Worm (Caenorhabditis elegans) whole organism, young adult: ENCODE data around the gene F25G6.8.

Experiments used
- B0019.2 ChIP-seq: fragments of 200-800 bp; sonication (Bioruptor generic); conservative IDR thresholded peaks from 2 replicates; pipeline ENCODE4 v1.3.6; 2022; ENCODE audit warnings: missing genetic modification reagents, missing genetic modification characterization, missing compliant biosample characterization
- B0336.3 ChIP-seq: fragments of 200-800 bp; sonication (Bioruptor generic); IDR thresholded peaks from 2 replicates; pipeline ENCODE4 v1.3.6; 2022; ENCODE audit warnings: missing genetic modification characterization, missing compliant biosample characterization
- F22D6.2 ChIP-seq: sonication (generic microtip); optimal IDR thresholded peaks from 2 replicates; lab custom pipeline; 2016; ENCODE audit warnings: mild to moderate bottlenecking, missing genetic modification characterization, missing compliant biosample characterization
- F23B12.7 ChIP-seq: sonication (generic microtip); optimal IDR thresholded peaks from 2 replicates; lab custom pipeline; 2017; ENCODE audit warnings: missing genetic modification characterization, mild to moderate bottlenecking, missing compliant biosample characterization, antibody characterized with exemption, moderate library complexity; ENCODE audit not compliant: insufficient read depth
- F39B2.1 ChIP-seq: fragments of 200-800 bp; sonication (Bioruptor generic); IDR thresholded peaks from 2 replicates; pipeline ENCODE4 v1.3.6; 2022; ENCODE audit warnings: missing genetic modification reagents, missing genetic modification characterization, missing compliant biosample characterization
- K11D2.4 ChIP-seq: fragments of 200-800 bp; sonication (Bioruptor generic); IDR thresholded peaks from 2 replicates; pipeline ENCODE4 v1.3.6; 2022; ENCODE audit warnings: missing genetic modification reagents, missing genetic modification characterization, missing compliant biosample characterization
- K12H6.12 ChIP-seq: fragments of 200-800 bp; sonication (Bioruptor generic); optimal IDR thresholded peaks from 2 replicates; lab custom pipeline; 2018; ENCODE audit warnings: mild to moderate bottlenecking, missing genetic modification characterization, missing compliant biosample characterization
- T07F8.4 ChIP-seq: sonication (generic microtip); optimal IDR thresholded peaks from 2 replicates; lab custom pipeline; 2016; ENCODE audit warnings: mild to moderate bottlenecking, missing genetic modification characterization, moderate library complexity, missing compliant biosample characterization
- T26A5.8 ChIP-seq: sonication (generic microtip); optimal IDR thresholded peaks from 2 replicates; lab custom pipeline; 2016; ENCODE audit warnings: missing genetic modification characterization, missing compliant biosample characterization
- Y53G8AR.9 ChIP-seq: fragments of 200-800 bp; sonication (Bioruptor generic); conservative IDR thresholded peaks from 2 replicates; pipeline ENCODE4 v1.3.6; 2022; ENCODE audit warnings: missing genetic modification reagents, missing genetic modification characterization, missing compliant biosample characterization
- akir-1 ChIP-seq: fragments of 200-800 bp; sonication (Bioruptor generic); optimal IDR thresholded peaks from 2 replicates; lab custom pipeline; 2018; ENCODE audit warnings: mild to moderate bottlenecking, missing genetic modification characterization, moderate library complexity, missing compliant biosample characterization
- athp-1 ChIP-seq: sonication (generic microtip); optimal IDR thresholded peaks from 2 replicates; lab custom pipeline; 2017; ENCODE audit warnings: mild to moderate bottlenecking, missing genetic modification characterization, missing compliant biosample characterization
- attf-5 ChIP-seq: fragments of 200-800 bp; sonication (Bioruptor generic); optimal IDR thresholded peaks from 2 replicates; lab custom pipeline; 2018; ENCODE audit warnings: mild to moderate bottlenecking, missing genetic modification characterization, missing compliant biosample characterization
- attf-6 ChIP-seq: fragments of 200-800 bp; sonication (Bioruptor generic); IDR thresholded peaks from 2 replicates; pipeline ENCODE4 v1.3.6; 2022; ENCODE audit warnings: missing genetic modification reagents, missing genetic modification characterization, missing compliant biosample characterization
- cebp-1 ChIP-seq, 2 experiments: fragments of 200-800 bp in 1 of 2; sonication (Bioruptor generic) in 1 of 2; sonication (generic microtip) in 1 of 2; IDR thresholded peaks in 1 of 2; optimal IDR thresholded peaks in 1 of 2; 2 replicates each; pipeline versions ENCODE4 v1.3.6 to Lab custom; 2017 to 2022; ENCODE audit warnings: missing compliant biosample characterization in 2 of 2, missing genetic modification characterization in 2 of 2, mild to moderate bottlenecking in 1 of 2, missing genetic modification reagents in 1 of 2, moderate library complexity in 1 of 2
- ceh-27 ChIP-seq: fragments of 200-800 bp; sonication (Bioruptor generic); optimal IDR thresholded peaks from 2 replicates; lab custom pipeline; 2018; ENCODE audit warnings: mild to moderate bottlenecking, missing genetic modification characterization, moderate library complexity, missing compliant biosample characterization
- ceh-40 ChIP-seq: fragments of 200-800 bp; sonication (Bioruptor generic); IDR thresholded peaks from 2 replicates; pipeline ENCODE4 v1.3.6; 2022; ENCODE audit warnings: missing genetic modification characterization, missing compliant biosample characterization
- chd-7 ChIP-seq: sonication (generic microtip); optimal IDR thresholded peaks from 2 replicates; lab custom pipeline; 2016; ENCODE audit warnings: mild to moderate bottlenecking, missing genetic modification characterization, moderate library complexity, missing compliant biosample characterization
- egl-44 ChIP-seq: fragments of 200-800 bp; sonication (Bioruptor generic); IDR thresholded peaks from 2 replicates; pipeline ENCODE4 v1.3.6; 2022; ENCODE audit warnings: missing genetic modification reagents, missing genetic modification characterization, missing compliant biosample characterization
- ekl-4 ChIP-seq: fragments of 200-800 bp; sonication (Bioruptor generic); IDR thresholded peaks from 2 replicates; pipeline ENCODE4 v1.3.6; 2022; ENCODE audit warnings: missing genetic modification reagents, missing genetic modification characterization, missing compliant biosample characterization
- hlh-12 ChIP-seq: sonication (generic microtip); optimal IDR thresholded peaks from 2 replicates; lab custom pipeline; 2016; ENCODE audit warnings: missing genetic modification characterization, missing compliant biosample characterization
- hrde-1 ChIP-seq: sonication (generic microtip); optimal IDR thresholded peaks from 2 replicates; lab custom pipeline; 2016; ENCODE audit warnings: missing genetic modification characterization, mild to moderate bottlenecking, missing compliant biosample characterization, moderate library complexity, missing genotype, missing genetic modification reagents, borderline replicate concordance
- lag-1 ChIP-seq: fragments of 200-800 bp; sonication (Bioruptor generic); IDR thresholded peaks from 2 replicates; pipeline ENCODE4 v1.3.6; 2022; ENCODE audit warnings: missing genetic modification reagents, missing genetic modification characterization, missing compliant biosample characterization
- let-526 ChIP-seq: fragments of 200-800 bp; sonication (Bioruptor generic); IDR thresholded peaks from 2 replicates; pipeline ENCODE4 v1.3.6; 2022; ENCODE audit warnings: missing genetic modification reagents, missing genetic modification characterization, missing compliant biosample characterization
- let-607 ChIP-seq, 2 experiments: fragments of 200-800 bp in 1 of 2; sonication (Bioruptor generic) in 1 of 2; sonication (generic microtip) in 1 of 2; optimal IDR thresholded peaks; 2 replicates each; lab custom pipeline; 2016 to 2018; ENCODE audit warnings: mild to moderate bottlenecking in 2 of 2, missing compliant biosample characterization in 2 of 2, missing genetic modification characterization in 2 of 2, moderate library complexity in 2 of 2, missing genotype in 1 of 2
- lin-26 ChIP-seq: fragments of 200-800 bp; sonication (Bioruptor generic); IDR thresholded peaks from 2 replicates; pipeline ENCODE4 v1.3.6; 2022; ENCODE audit warnings: missing genetic modification reagents, missing genetic modification characterization, missing compliant biosample characterization
- lin-35 ChIP-seq, 3 experiments: fragments of 150-350 bp in 2 of 3; sonication (generic microtip) in 1 of 3; optimal IDR thresholded peaks; 2 replicates each; lab custom pipeline; 2014 to 2018; ENCODE audit warnings: missing biosample characterization in 3 of 3, missing genetic modification characterization in 3 of 3, missing genetic modification reagents in 3 of 3
- lin-54 ChIP-seq: fragments of 200-800 bp; sonication (Bioruptor generic); optimal IDR thresholded peaks from 2 replicates; lab custom pipeline; 2018; ENCODE audit warnings: mild to moderate bottlenecking, missing genetic modification characterization, missing compliant biosample characterization
- lir-1 ChIP-seq: fragments of 200-800 bp; sonication (Bioruptor generic); conservative IDR thresholded peaks from 2 replicates; pipeline ENCODE4 v1.3.6; 2022; ENCODE audit warnings: missing genetic modification reagents, missing genetic modification characterization, missing compliant biosample characterization
- madf-6 ChIP-seq: fragments of 200-800 bp; sonication (Bioruptor generic); IDR thresholded peaks from 2 replicates; pipeline ENCODE4 v1.3.6; 2022; ENCODE audit warnings: missing genetic modification reagents, missing genetic modification characterization, missing compliant biosample characterization
- mel-28 ChIP-seq: sonication (generic microtip); optimal IDR thresholded peaks from 2 replicates; lab custom pipeline; 2016; ENCODE audit warnings: borderline replicate concordance, mild to moderate bottlenecking, missing genetic modification characterization, missing compliant biosample characterization
- mes-4 ChIP-seq: sonication (generic microtip); optimal IDR thresholded peaks from 2 replicates; lab custom pipeline; 2016; ENCODE audit warnings: missing genotype, missing genetic modification characterization, missing compliant biosample characterization
- mxl-1 ChIP-seq: sonication (generic microtip); optimal IDR thresholded peaks from 2 replicates; lab custom pipeline; 2016; ENCODE audit warnings: missing genetic modification characterization, missing compliant biosample characterization
- nfyb-1 ChIP-seq: fragments of 200-800 bp; sonication (Bioruptor generic); IDR thresholded peaks from 2 replicates; pipeline ENCODE4 v1.3.6; 2022; ENCODE audit warnings: missing genetic modification reagents, missing genetic modification characterization, missing compliant biosample characterization
- nhr-120 ChIP-seq: fragments of 200-800 bp; sonication (Bioruptor generic); IDR thresholded peaks from 2 replicates; pipeline ENCODE4 v1.3.6; 2022; ENCODE audit warnings: missing genetic modification characterization, missing compliant biosample characterization
- nhr-179 ChIP-seq: sonication (generic microtip); optimal IDR thresholded peaks from 2 replicates; lab custom pipeline; 2016; ENCODE audit warnings: mild to moderate bottlenecking, missing genetic modification characterization, missing compliant biosample characterization
- nhr-27 ChIP-seq: fragments of 200-800 bp; sonication (Bioruptor generic); optimal IDR thresholded peaks from 2 replicates; lab custom pipeline; 2018; ENCODE audit warnings: mild to moderate bottlenecking, missing genetic modification characterization, moderate library complexity, missing compliant biosample characterization
- nhr-80 ChIP-seq: sonication (generic microtip); optimal IDR thresholded peaks from 2 replicates; lab custom pipeline; 2016; ENCODE audit warnings: missing genetic modification characterization, missing compliant biosample characterization
- nhr-90 ChIP-seq: sonication (generic microtip); optimal IDR thresholded peaks from 2 replicates; lab custom pipeline; 2016; ENCODE audit warnings: missing genotype, mild to moderate bottlenecking, missing genetic modification characterization, missing compliant biosample characterization
- pbrm-1 ChIP-seq: fragments of 200-800 bp; sonication (Bioruptor generic); IDR thresholded peaks from 2 replicates; pipeline ENCODE4 v1.3.6; 2022; ENCODE audit warnings: missing genetic modification reagents, missing genetic modification characterization, missing compliant biosample characterization
- rec-8 ChIP-seq, 2 experiments: sonication (generic microtip); optimal IDR thresholded peaks; 2 replicates each; lab custom pipeline; 2016; ENCODE audit warnings: mild to moderate bottlenecking in 2 of 2, missing genetic modification characterization in 2 of 2, missing genetic modification reagents in 2 of 2, missing genotype in 2 of 2, missing biosample characterization in 1 of 2, missing compliant biosample characterization in 1 of 2, moderate library complexity in 1 of 2
- sea-2 ChIP-seq: fragments of 200-800 bp; sonication (Bioruptor generic); IDR thresholded peaks from 2 replicates; pipeline ENCODE4 v1.3.6; 2022; ENCODE audit warnings: missing genetic modification characterization, missing compliant biosample characterization
- snpc-1.1 ChIP-seq: sonication (generic microtip); optimal IDR thresholded peaks from 2 replicates; lab custom pipeline; 2017; ENCODE audit warnings: missing genetic modification characterization, mild to moderate bottlenecking, missing compliant biosample characterization, antibody characterized with exemption, moderate library complexity, missing genotype, missing genetic modification reagents; ENCODE audit not compliant: insufficient read depth
- snpc-3.4 ChIP-seq: sonication (generic microtip); optimal IDR thresholded peaks from 2 replicates; lab custom pipeline; 2017; ENCODE audit warnings: missing genetic modification characterization, mild to moderate bottlenecking, missing compliant biosample characterization, antibody characterized with exemption, moderate library complexity, missing genotype, missing genetic modification reagents
- tlf-1 ChIP-seq: fragments of 200-800 bp; sonication (Bioruptor generic); optimal IDR thresholded peaks from 2 replicates; lab custom pipeline; 2018; ENCODE audit warnings: mild to moderate bottlenecking, missing genetic modification characterization, missing compliant biosample characterization
- ztf-18 ChIP-seq: sonication (generic microtip); optimal IDR thresholded peaks from 2 replicates; lab custom pipeline; 2016; ENCODE audit warnings: missing genotype, mild to moderate bottlenecking, missing genetic modification characterization, missing compliant biosample characterization
- ztf-6 ChIP-seq: fragments of 200-800 bp; sonication (Bioruptor generic); IDR thresholded peaks from 2 replicates; pipeline ENCODE4 v1.3.6; 2022; ENCODE audit warnings: missing genetic modification reagents, missing genetic modification characterization, missing compliant biosample characterization

F25G6.8 gene

ce11 chrV:8569841-8570361, 4.9 kb upstream of the F25G6.8 start, which contains the start of the genes F25G6.9 and symk-1 (continued):
- TF ChIP-seq athp-1 (tag; lab: Kevin White, UChicago) (no peak), F39B2.1 (no peak), chd-7 (no peak), sea-2 (GFP tag; lab: Robert Waterston, UW) (no peak), ztf-6 (no peak), K12H6.12 (tag; lab: Kevin White, UChicago) (no peak), hlh-12 (tag; lab: Kevin White, UChicago) (no peak), mel-28 (no peak), egl-44 (GFP tag; lab: Robert Waterston, UW) (no peak), mes-4 (tag; lab: Kevin White, UChicago) (no peak), snpc-1.1 (tag; lab: Kevin White, UChicago) (peak; percentile 28), T07F8.4 (tag; lab: Kevin White, UChicago) (no peak), nhr-120 (GFP tag; lab: Robert Waterston, UW) (no peak), nfyb-1 (GFP tag; lab: Robert Waterston, UW) (no peak), attf-5 (GFP tag; lab: Kevin White, UChicago) (no peak), nhr-179 (tag; lab: Kevin White, UChicago) (no peak), lin-54 (GFP tag; lab: Kevin White, UChicago) (peak; percentile 52), mxl-1 (no peak), let-607 (tag; optimal IDR thresholded peaks at IDR 0.05; lab: Kevin White, UChicago) (no peak), tlf-1 (no peak), nhr-90 (no peak), hrde-1 (no peak), T26A5.8 (tag; lab: Kevin White, UChicago) (no peak), attf-6 (GFP tag; lab: Robert Waterston, UW) (no peak), B0019.2 (GFP tag; lab: Robert Waterston, UW) (no peak), nhr-80 (no peak), snpc-3.4 (tag; lab: Kevin White, UChicago) (peak; percentile 19), cebp-1 (GFP tag; IDR thresholded peaks at IDR 0.05; lab: Robert Waterston, UW) (no peak), cebp-1 (tag; optimal IDR thresholded peaks at IDR 0.05; lab: Kevin White, UChicago) (peak; percentile 57), ceh-40 (no peak), ztf-18 (tag; lab: Kevin White, UChicago) (peak; percentile 96), F22D6.2 (tag; lab: Kevin White, UChicago) (no peak), lin-26 (GFP tag; lab: Robert Waterston, UW) (no peak), pbrm-1 (peak; percentile 64), nhr-27 (tag; lab: Kevin White, UChicago) (no peak), madf-6 (GFP tag; lab: Robert Waterston, UW) (no peak; the same call in 1 of the 2 replicates), lag-1 (GFP tag; lab: Robert Waterston, UW) (no peak), lin-35 (GFP tag; optimal IDR thresholded peaks at IDR 0.05; lab: Kevin White, UChicago) (peak in 1 of 3 experiments; percentile 42), K11D2.4 (GFP tag; lab: Robert Waterston, UW) (peak; percentile 57; the same call in 1 of the 2 replicates), ekl-4 (GFP tag; lab: Robert Waterston, UW) (no peak), akir-1 (GFP tag; lab: Kevin White, UChicago) (no peak), rec-8 (tag; optimal IDR thresholded peaks at IDR 0.05; lab: Kevin White, UChicago) (no peak), F23B12.7 (no peak), B0336.3 (GFP tag; lab: Robert Waterston, UW) (0 out of 2 replicates have a peak, but pooled peaks have one; percentile 28), ceh-27 (GFP tag; lab: Kevin White, UChicago) (no peak), lir-1 (GFP tag; lab: Robert Waterston, UW) (no peak), let-526 (GFP tag; lab: Robert Waterston, UW) (no peak), Y53G8AR.9 (GFP tag; lab: Robert Waterston, UW) (0 out of 2 replicates have a peak, but pooled peaks have one; percentile 25)
